Worm (Caenorhabditis elegans) whole organism, L4 larva: ENCODE results near the gene nadk-2.
A peak's percentile ranks its signal among the peaks of the same experiment; 100 is the strongest.

Source experiments
- D1046.2 ChIP-seq: fragments of 200-800 bp; sonication (Bioruptor generic); IDR thresholded peaks from 2 replicates; pipeline ENCODE4 v1.3.6; 2022; ENCODE audit warnings: missing genetic modification characterization, missing compliant biosample characterization
- F10B5.3 ChIP-seq: sonication (generic microtip); optimal IDR thresholded peaks from 2 replicates; lab custom pipeline; 2016; ENCODE audit warnings: mild to moderate bottlenecking, missing genetic modification characterization, missing compliant biosample characterization
- F26F4.8 ChIP-seq: fragments of 200-800 bp; sonication (Bioruptor generic); conservative IDR thresholded peaks from 2 replicates; pipeline ENCODE4 v1.3.6; 2022; ENCODE audit warnings: missing genetic modification characterization, missing compliant biosample characterization
- Y75B8A.6 ChIP-seq: fragments of 200-800 bp; sonication (Bioruptor generic); IDR thresholded peaks from 2 replicates; pipeline ENCODE4 v1.3.6; 2022; ENCODE audit warnings: missing genetic modification reagents, missing genetic modification characterization, missing compliant biosample characterization
- aha-1 ChIP-seq: fragments of 150-350 bp; peaks from one replicate; lab custom pipeline; 2014; ENCODE audit warnings: missing biosample characterization, missing genetic modification characterization
- arid-1 ChIP-seq: fragments of 200-800 bp; sonication (Bioruptor generic); conservative IDR thresholded peaks from 2 replicates; pipeline ENCODE4 v1.3.6; 2022; ENCODE audit warnings: missing genetic modification reagents, missing genetic modification characterization, missing compliant biosample characterization
- attf-4 ChIP-seq: sonication (generic microtip); optimal IDR thresholded peaks from 3 replicates; lab custom pipeline; 2017; ENCODE audit warnings: missing biosample characterization, missing genetic modification characterization
- ceh-20 ChIP-seq: fragments of 200-800 bp; sonication (Bioruptor generic); IDR thresholded peaks from 2 replicates; pipeline ENCODE4 v1.3.6; 2022; ENCODE audit warnings: missing genetic modification reagents, missing genetic modification characterization, missing compliant biosample characterization
- ceh-32 ChIP-seq: sonication (generic microtip); optimal IDR thresholded peaks from 2 replicates; lab custom pipeline; 2016; ENCODE audit warnings: mild to moderate bottlenecking, missing genetic modification characterization, missing compliant biosample characterization; ENCODE audit not compliant: poor library complexity
- ceh-62 ChIP-seq: sonication (generic microtip); optimal IDR thresholded peaks from 2 replicates; lab custom pipeline; 2017; ENCODE audit warnings: missing biosample characterization, missing genetic modification characterization
- daf-16 ChIP-seq, 3 experiments: sonication (generic microtip); optimal IDR thresholded peaks; 2 replicates each; lab custom pipeline; 2016 to 2017; ENCODE audit warnings: missing genetic modification characterization in 3 of 3, missing genetic modification reagents in 3 of 3, mild to moderate bottlenecking in 2 of 3, missing compliant biosample characterization in 2 of 3, missing biosample characterization in 1 of 3, moderate library complexity in 1 of 3
- dmd-6 ChIP-seq: fragments of 200-800 bp; sonication (Bioruptor generic); IDR thresholded peaks from 2 replicates; pipeline ENCODE4 v1.3.6; 2022; ENCODE audit warnings: missing genetic modification reagents, missing genetic modification characterization, missing compliant biosample characterization
- dpl-1 ChIP-seq: fragments of 150-350 bp; optimal IDR thresholded peaks from 2 replicates; lab custom pipeline; 2014; ENCODE audit warnings: missing biosample characterization, missing genetic modification reagents, missing genetic modification characterization
- duxl-1 ChIP-seq: sonication (generic microtip); optimal IDR thresholded peaks from 2 replicates; lab custom pipeline; 2016; ENCODE audit warnings: mild to moderate bottlenecking, missing genetic modification characterization, moderate library complexity, missing compliant biosample characterization; ENCODE audit not compliant: poor library complexity
- dve-1 ChIP-seq: sonication (generic microtip); optimal IDR thresholded peaks from 2 replicates; lab custom pipeline; 2017; ENCODE audit warnings: antibody characterized with exemption, mild to moderate bottlenecking, missing genetic modification characterization, missing compliant biosample characterization; ENCODE audit not compliant: insufficient read depth
- fkh-10 ChIP-seq: fragments of 150-350 bp; optimal IDR thresholded peaks from 2 replicates; lab custom pipeline; 2014; ENCODE audit warnings: missing biosample characterization, missing genetic modification reagents, missing genetic modification characterization
- fos-1 ChIP-seq: fragments of 150-350 bp; optimal IDR thresholded peaks from 2 replicates; lab custom pipeline; 2014; ENCODE audit warnings: missing biosample characterization, missing genetic modification characterization
- hlh-11 ChIP-seq: fragments of 200-800 bp; sonication (Bioruptor generic); optimal IDR thresholded peaks from 2 replicates; lab custom pipeline; 2018; ENCODE audit warnings: mild to moderate bottlenecking, missing genetic modification characterization, missing compliant biosample characterization
- hlh-30 ChIP-seq: sonication (generic microtip); optimal IDR thresholded peaks from 2 replicates; lab custom pipeline; 2017; ENCODE audit warnings: antibody characterized with exemption, mild to moderate bottlenecking, missing genetic modification characterization, missing compliant biosample characterization; ENCODE audit not compliant: insufficient read depth
- jun-1 ChIP-seq: fragments of 150-350 bp; optimal IDR thresholded peaks from 2 replicates; lab custom pipeline; 2014; ENCODE audit warnings: missing biosample characterization, missing genetic modification reagents, missing genetic modification characterization
- lim-7 ChIP-seq: fragments of 200-800 bp; sonication (Bioruptor generic); IDR thresholded peaks from 2 replicates; pipeline ENCODE4 v1.3.6; 2022; ENCODE audit warnings: missing genetic modification characterization, missing compliant biosample characterization
- lin-1 ChIP-seq: fragments of 200-800 bp; sonication (Bioruptor generic); IDR thresholded peaks from 2 replicates; pipeline ENCODE4 v1.3.6; 2022; ENCODE audit warnings: missing genetic modification reagents, missing genetic modification characterization, missing compliant biosample characterization
- lin-13 ChIP-seq: fragments of 150-350 bp; optimal IDR thresholded peaks from 2 replicates; lab custom pipeline; 2014; ENCODE audit warnings: missing biosample characterization, missing genetic modification reagents, missing genetic modification characterization
- lin-15B ChIP-seq: fragments of 150-350 bp; sonication (generic microtip); optimal IDR thresholded peaks from 3 replicates; lab custom pipeline; 2014; ENCODE audit warnings: missing biosample characterization, missing genetic modification characterization
- lin-29 ChIP-seq: fragments of 200-800 bp; sonication (Bioruptor generic); IDR thresholded peaks from 2 replicates; pipeline ENCODE4 v1.3.6; 2022; ENCODE audit warnings: missing genetic modification reagents, missing genetic modification characterization, missing compliant biosample characterization
- lin-38 ChIP-seq: fragments of 200-800 bp; sonication (Bioruptor generic); IDR thresholded peaks from 2 replicates; pipeline ENCODE4 v1.3.6; 2022; ENCODE audit warnings: missing genetic modification reagents, missing genetic modification characterization, missing compliant biosample characterization
- lir-3 ChIP-seq: sonication (generic microtip); optimal IDR thresholded peaks from 2 replicates; lab custom pipeline; 2016; ENCODE audit warnings: mild to moderate bottlenecking, missing genetic modification characterization, missing compliant biosample characterization
- lsy-2 ChIP-seq, 2 experiments: fragments of 150-350 bp in 1 of 2; sonication (generic microtip) in 1 of 2; optimal IDR thresholded peaks; 2 replicates each; lab custom pipeline; 2014 to 2017; ENCODE audit warnings: missing biosample characterization in 2 of 2, missing genetic modification characterization in 2 of 2
- madf-9 ChIP-seq: fragments of 200-800 bp; sonication (Bioruptor generic); conservative IDR thresholded peaks from 2 replicates; pipeline ENCODE4 v1.3.6; 2022; ENCODE audit warnings: missing genetic modification reagents, missing genetic modification characterization, missing compliant biosample characterization
- mdt-29 ChIP-seq: fragments of 200-800 bp; sonication (Bioruptor generic); IDR thresholded peaks from 2 replicates; pipeline ENCODE4 v1.3.6; 2022; ENCODE audit warnings: missing genetic modification reagents, missing genetic modification characterization, missing compliant biosample characterization
- mes-2 ChIP-seq: sonication (generic microtip); optimal IDR thresholded peaks from 2 replicates; lab custom pipeline; 2016; ENCODE audit warnings: missing genotype, mild to moderate bottlenecking, missing genetic modification characterization, missing compliant biosample characterization; ENCODE audit not compliant: poor library complexity, severe bottlenecking
- mxl-2 ChIP-seq: fragments of 200-800 bp; sonication (Bioruptor generic); conservative IDR thresholded peaks from 2 replicates; pipeline ENCODE4 v1.3.6; 2022; ENCODE audit warnings: missing genetic modification reagents, missing genetic modification characterization, missing compliant biosample characterization
- nhr-237 ChIP-seq: sonication (generic microtip); optimal IDR thresholded peaks from 2 replicates; lab custom pipeline; 2017; ENCODE audit warnings: missing biosample characterization, missing genetic modification characterization
- nhr-41 ChIP-seq: fragments of 200-800 bp; sonication (Bioruptor generic); IDR thresholded peaks from 2 replicates; pipeline ENCODE4 v1.3.6; 2022; ENCODE audit warnings: missing genetic modification reagents, missing genetic modification characterization, missing compliant biosample characterization
- nhr-48 ChIP-seq: sonication (generic microtip); optimal IDR thresholded peaks from 2 replicates; lab custom pipeline; 2016; ENCODE audit warnings: mild to moderate bottlenecking, missing genetic modification characterization, missing compliant biosample characterization
- nhr-76 ChIP-seq: fragments of 150-350 bp; optimal IDR thresholded peaks from 2 replicates; lab custom pipeline; 2014; ENCODE audit warnings: missing biosample characterization, missing genetic modification characterization
- rbr-2 ChIP-seq: sonication (generic microtip); optimal IDR thresholded peaks from 2 replicates; lab custom pipeline; 2016; ENCODE audit warnings: missing genotype, missing genetic modification characterization, missing compliant biosample characterization
- saeg-2 ChIP-seq: fragments of 200-800 bp; sonication (Bioruptor generic); IDR thresholded peaks from 2 replicates; pipeline ENCODE4 v1.3.6; 2022; ENCODE audit warnings: missing genetic modification reagents, missing genetic modification characterization, missing compliant biosample characterization
- sdz-12 ChIP-seq: fragments of 200-800 bp; sonication (Bioruptor generic); optimal IDR thresholded peaks from 2 replicates; lab custom pipeline; 2018; ENCODE audit warnings: mild to moderate bottlenecking, missing genetic modification characterization, missing compliant biosample characterization
- skn-1 ChIP-seq: fragments of 150-350 bp; optimal IDR thresholded peaks from 2 replicates; lab custom pipeline; 2014; ENCODE audit warnings: missing biosample characterization, missing genetic modification characterization
- snpc-1.2 ChIP-seq: fragments of 200-800 bp; sonication (Bioruptor generic); IDR thresholded peaks from 2 replicates; pipeline ENCODE4 v1.3.6; 2022; ENCODE audit warnings: missing genetic modification reagents, missing genetic modification characterization, missing compliant biosample characterization
- snpc-4 ChIP-seq: fragments of 150-350 bp; optimal IDR thresholded peaks from 2 replicates; lab custom pipeline; 2014; ENCODE audit warnings: missing biosample characterization, missing genetic modification characterization
- spr-1 ChIP-seq: sonication (generic microtip); optimal IDR thresholded peaks from 2 replicates; lab custom pipeline; 2016; ENCODE audit warnings: mild to moderate bottlenecking, missing genetic modification characterization, missing compliant biosample characterization
- tag-97 ChIP-seq: fragments of 200-800 bp; sonication (Bioruptor generic); IDR thresholded peaks from 2 replicates; pipeline ENCODE4 v1.3.6; 2022; ENCODE audit warnings: missing genetic modification characterization, missing compliant biosample characterization
- unc-39 ChIP-seq: sonication (generic microtip); optimal IDR thresholded peaks from 2 replicates; lab custom pipeline; 2017; ENCODE audit warnings: missing biosample characterization, missing genetic modification characterization
- unc-62 ChIP-seq, 3 experiments: fragments of 150-350 bp in 1 of 3; sonication (generic microtip); optimal IDR thresholded peaks in 2 of 3; peaks in 1 of 3; 1 replicate in 1 of 3; 2 replicates in 2 of 3; lab custom pipeline; 2014 to 2017; ENCODE audit warnings: missing biosample characterization in 3 of 3, missing genetic modification characterization in 3 of 3, missing genetic modification reagents in 3 of 3, missing genotype in 1 of 3
- vab-7 ChIP-seq: fragments of 200-800 bp; sonication (Bioruptor generic); IDR thresholded peaks from 2 replicates; pipeline ENCODE4 v1.3.6; 2022; ENCODE audit warnings: missing genetic modification reagents, missing genetic modification characterization, missing compliant biosample characterization
- zag-1 ChIP-seq: fragments of 150-350 bp; optimal IDR thresholded peaks from 2 replicates; lab custom pipeline; 2014; ENCODE audit warnings: missing biosample characterization, missing genetic modification characterization
- zfp-2 ChIP-seq: sonication (generic microtip); optimal IDR thresholded peaks from 2 replicates; lab custom pipeline; 2016; ENCODE audit warnings: mild to moderate bottlenecking, missing genetic modification characterization, missing compliant biosample characterization

The nadk-2 gene

ce11 chrII:12102365-12102764, 53.0 kb downstream of the nadk-2 start (continued):
- TF ChIP-seq lin-15B: no peak
- peak; percentile 94 for TF ChIP-seq dmd-6 (GFP tag; lab: Robert Waterston, UW)
- no peak for TF ChIP-seq lim-7 (GFP tag; lab: Robert Waterston, UW)

- TF ChIP-seq unc-62 (GFP tag; optimal IDR thresholded peaks at IDR 0.05 in 1 of 2; lab: Kevin White, UChicago) (peak in 1 of 2 experiments; percentile 87), unc-62 (tag; optimal IDR thresholded peaks at IDR 0.05; lab: Kevin White, UChicago) (no peak), fos-1 (tag; lab: Kevin White, UChicago) (no peak), dpl-1 (peak; percentile 94), jun-1 (tag; lab: Kevin White, UChicago) (no peak), ceh-62 (no peak), vab-7 (GFP tag; lab: Robert Waterston, UW) (no peak), tag-97 (GFP tag; lab: Robert Waterston, UW) (no peak), mxl-2 (GFP tag; lab: Robert Waterston, UW) (no peak), snpc-1.2 (no peak), sdz-12 (GFP tag; lab: Kevin White, UChicago) (no peak), daf-16 (GFP tag; optimal IDR thresholded peaks at IDR 0.05; lab: Kevin White, UChicago) (no peak), daf-16 (tag; optimal IDR thresholded peaks at IDR 0.05; lab: Kevin White, UChicago) (no peak), attf-4 (tag; lab: Kevin White, UChicago) (no peak), fkh-10 (GFP tag; lab: Kevin White, UChicago) (peak; percentile 62), D1046.2 (GFP tag; lab: Robert Waterston, UW) (no peak), nhr-237 (no peak), lsy-2 (tag; optimal IDR thresholded peaks at IDR 0.05; lab: Kevin White, UChicago) (peak in 1 of 2 experiments; percentile 83), snpc-4 (no peak), lin-29 (GFP tag; lab: Robert Waterston, UW) (no peak), lir-3 (tag; lab: Kevin White, UChicago) (no peak), zag-1 (no peak), dve-1 (no peak), lin-38 (GFP tag; lab: Robert Waterston, UW) (peak; percentile 98), spr-1 (tag; lab: Kevin White, UChicago) (no peak), mdt-29 (GFP tag; lab: Robert Waterston, UW) (0 out of 2 replicates have a peak, but pooled peaks have one; percentile 21), Y75B8A.6 (GFP tag; lab: Robert Waterston, UW) (no peak), hlh-30 (tag; lab: Kevin White, UChicago) (peak; percentile 66), mes-2 (tag; lab: Kevin White, UChicago) (peak; percentile 63), aha-1 (tag; lab: Kevin White, UChicago) (peak; percentile 47), F10B5.3 (tag; lab: Kevin White, UChicago) (no peak), F26F4.8 (GFP tag; lab: Robert Waterston, UW) (no peak), nhr-48 (tag; lab: Kevin White, UChicago) (no peak), ceh-32 (tag; lab: Kevin White, UChicago) (no peak), duxl-1 (tag; lab: Kevin White, UChicago) (no peak), hlh-11 (tag; lab: Kevin White, UChicago) (peak; percentile 3), lin-13 (GFP tag; lab: Kevin White, UChicago) (no peak), arid-1 (GFP tag; lab: Robert Waterston, UW) (no peak), lin-1 (GFP tag; lab: Robert Waterston, UW) (no peak), unc-39 (tag; lab: Kevin White, UChicago) (no peak), saeg-2 (GFP tag; lab: Robert Waterston, UW) (no peak), skn-1 (tag; lab: Kevin White, UChicago) (no peak), zfp-2 (no peak), nhr-76 (tag; lab: Kevin White, UChicago) (no peak), dmd-6 (GFP tag; lab: Robert Waterston, UW) (no peak), rbr-2 (peak; percentile 48), ceh-20 (GFP tag; lab: Robert Waterston, UW) (no peak), madf-9 (GFP tag; lab: Robert Waterston, UW) (no peak), nhr-41 (GFP tag; lab: Robert Waterston, UW) (no peak)
These were observed 58.5 kb downstream of the nadk-2 start, which contains the start of gene Y17G7B.18 for ce11 chrII:12107840-12108239. Gene Y17G7B.18 (minus strand): TSS chrII:12107857.
